Worm (Caenorhabditis elegans) whole organism, mixed stage, embryonic: Measurements from ENCODE around the gene srh-159.

ENCODE experiments used
- blmp-1 ChIP-seq: fragments of 150-350 bp; optimal IDR thresholded peaks from 2 replicates; lab custom pipeline; 2014; ENCODE audit warnings: missing biosample characterization, missing genetic modification characterization
- ces-1 ChIP-seq: fragments of 150-350 bp; optimal IDR thresholded peaks from 2 replicates; lab custom pipeline; 2014; ENCODE audit warnings: missing biosample characterization, missing genetic modification reagents, missing genetic modification characterization
- elt-1 ChIP-seq: sonication (generic microtip); optimal IDR thresholded peaks from 2 replicates; lab custom pipeline; 2017; ENCODE audit warnings: missing genetic modification characterization, mild to moderate bottlenecking, missing compliant biosample characterization, antibody characterized with exemption, moderate library complexity, borderline replicate concordance; ENCODE audit not compliant: insufficient read depth
- lsy-2 ChIP-seq: fragments of 150-350 bp; optimal IDR thresholded peaks from 2 replicates; lab custom pipeline; 2014; ENCODE audit warnings: missing biosample characterization, missing genetic modification characterization
- nhr-12 ChIP-seq: fragments of 150-350 bp; optimal IDR thresholded peaks from 2 replicates; lab custom pipeline; 2014; ENCODE audit warnings: missing biosample characterization, missing genetic modification characterization
- nhr-28 ChIP-seq: fragments of 150-350 bp; optimal IDR thresholded peaks from 2 replicates; lab custom pipeline; 2014; ENCODE audit warnings: missing biosample characterization, missing genetic modification characterization
- unc-39 ChIP-seq: fragments of 150-350 bp; optimal IDR thresholded peaks from 2 replicates; lab custom pipeline; 2014; ENCODE audit warnings: missing biosample characterization, missing genetic modification characterization
- unc-62 ChIP-seq: fragments of 150-350 bp; optimal IDR thresholded peaks from 2 replicates; lab custom pipeline; 2014; ENCODE audit warnings: missing biosample characterization, missing genetic modification reagents, missing genetic modification characterization
- ztf-11 ChIP-seq: fragments of 150-350 bp; optimal IDR thresholded peaks from 2 replicates; lab custom pipeline; 2014; ENCODE audit warnings: missing biosample characterization, missing genetic modification characterization

ce11 chrV:17190399-17190798 is 8.3 kb downstream of the srh-159 start, which contains the start of gene str-199:
- TF ChIP-seq ztf-11 (tag; lab: Kevin White, UChicago): no peak
- TF ChIP-seq unc-39 (tag; lab: Kevin White, UChicago): no peak
- TF ChIP-seq elt-1 (tag; lab: Kevin White, UChicago): no peak
- no peak for TF ChIP-seq ces-1
- TF ChIP-seq lsy-2: no peak
- no peak for TF ChIP-seq nhr-12 (tag; lab: Kevin White, UChicago)
- no peak for TF ChIP-seq unc-62
- no peak for TF ChIP-seq nhr-28 (tag; lab: Kevin White, UChicago)
- no peak for TF ChIP-seq blmp-1 (tag; lab: Kevin White, UChicago)
